Worm (Caenorhabditis elegans) whole organism, young adult: ENCODE measurements around the gene let-653.

Experiments
- B0019.2 ChIP-seq: fragments of 200-800 bp; sonication (Bioruptor generic); conservative IDR thresholded peaks from 2 replicates; pipeline ENCODE4 v1.3.6; 2022; ENCODE audit warnings: missing genetic modification reagents, missing genetic modification characterization, missing compliant biosample characterization
- B0336.3 ChIP-seq: fragments of 200-800 bp; sonication (Bioruptor generic); IDR thresholded peaks from 2 replicates; pipeline ENCODE4 v1.3.6; 2022; ENCODE audit warnings: missing genetic modification characterization, missing compliant biosample characterization
- F23B12.7 ChIP-seq: sonication (generic microtip); optimal IDR thresholded peaks from 2 replicates; lab custom pipeline; 2017; ENCODE audit warnings: missing genetic modification characterization, mild to moderate bottlenecking, missing compliant biosample characterization, antibody characterized with exemption, moderate library complexity; ENCODE audit not compliant: insufficient read depth
- F55B11.4 ChIP-seq: sonication (generic microtip); optimal IDR thresholded peaks from 2 replicates; lab custom pipeline; 2016; ENCODE audit warnings: missing compliant biosample characterization, missing genetic modification characterization, borderline replicate concordance; ENCODE audit not compliant: insufficient read depth
- F57A8.1 ChIP-seq: fragments of 200-800 bp; sonication (Bioruptor generic); optimal IDR thresholded peaks from 2 replicates; lab custom pipeline; 2018; ENCODE audit warnings: mild to moderate bottlenecking, missing genetic modification characterization, moderate library complexity, missing compliant biosample characterization
- Y53G8AR.9 ChIP-seq: fragments of 200-800 bp; sonication (Bioruptor generic); conservative IDR thresholded peaks from 2 replicates; pipeline ENCODE4 v1.3.6; 2022; ENCODE audit warnings: missing genetic modification reagents, missing genetic modification characterization, missing compliant biosample characterization
- Y95B8A.8 ChIP-seq: fragments of 200-800 bp; sonication (Bioruptor generic); IDR thresholded peaks from 2 replicates; pipeline ENCODE4 v1.3.6; 2022; ENCODE audit warnings: missing genetic modification reagents, missing genetic modification characterization, missing compliant biosample characterization
- akir-1 ChIP-seq: fragments of 200-800 bp; sonication (Bioruptor generic); optimal IDR thresholded peaks from 2 replicates; lab custom pipeline; 2018; ENCODE audit warnings: mild to moderate bottlenecking, missing genetic modification characterization, moderate library complexity, missing compliant biosample characterization
- attf-5 ChIP-seq: fragments of 200-800 bp; sonication (Bioruptor generic); optimal IDR thresholded peaks from 2 replicates; lab custom pipeline; 2018; ENCODE audit warnings: mild to moderate bottlenecking, missing genetic modification characterization, missing compliant biosample characterization
- attf-6 ChIP-seq: fragments of 200-800 bp; sonication (Bioruptor generic); IDR thresholded peaks from 2 replicates; pipeline ENCODE4 v1.3.6; 2022; ENCODE audit warnings: missing genetic modification reagents, missing genetic modification characterization, missing compliant biosample characterization
- bed-1 ChIP-seq: fragments of 200-800 bp; sonication (Bioruptor generic); IDR thresholded peaks from 2 replicates; pipeline ENCODE4 v1.3.6; 2022; ENCODE audit warnings: missing genetic modification reagents, missing genetic modification characterization, missing compliant biosample characterization
- ceh-40 ChIP-seq: fragments of 200-800 bp; sonication (Bioruptor generic); IDR thresholded peaks from 2 replicates; pipeline ENCODE4 v1.3.6; 2022; ENCODE audit warnings: missing genetic modification characterization, missing compliant biosample characterization
- ceh-79 ChIP-seq: sonication (generic microtip); optimal IDR thresholded peaks from 2 replicates; lab custom pipeline; 2017; ENCODE audit warnings: mild to moderate bottlenecking, missing genetic modification characterization, missing compliant biosample characterization
- die-1 ChIP-seq: sonication (generic microtip); optimal IDR thresholded peaks from 2 replicates; lab custom pipeline; 2016; ENCODE audit warnings: missing genotype, mild to moderate bottlenecking, missing genetic modification characterization, missing compliant biosample characterization
- dox-1 ChIP-seq: fragments of 200-800 bp; sonication (Bioruptor generic); IDR thresholded peaks from 2 replicates; pipeline ENCODE4 v1.3.6; 2022; ENCODE audit warnings: missing genetic modification reagents, missing genetic modification characterization, missing compliant biosample characterization
- ekl-4 ChIP-seq: fragments of 200-800 bp; sonication (Bioruptor generic); IDR thresholded peaks from 2 replicates; pipeline ENCODE4 v1.3.6; 2022; ENCODE audit warnings: missing genetic modification reagents, missing genetic modification characterization, missing compliant biosample characterization
- ets-4 ChIP-seq: fragments of 200-800 bp; sonication (Bioruptor generic); optimal IDR thresholded peaks from 2 replicates; lab custom pipeline; 2018; ENCODE audit warnings: mild to moderate bottlenecking, missing genetic modification characterization, missing compliant biosample characterization
- fkh-3 ChIP-seq: sonication (generic microtip); optimal IDR thresholded peaks from 2 replicates; lab custom pipeline; 2016; ENCODE audit warnings: mild to moderate bottlenecking, missing genetic modification characterization, missing compliant biosample characterization
- gei-17 ChIP-seq: fragments of 200-800 bp; sonication (Bioruptor generic); optimal IDR thresholded peaks from 2 replicates; lab custom pipeline; 2018; ENCODE audit warnings: mild to moderate bottlenecking, missing genetic modification characterization, missing compliant biosample characterization
- him-1 ChIP-seq: sonication (generic microtip); optimal IDR thresholded peaks from 2 replicates; lab custom pipeline; 2016; ENCODE audit warnings: missing genotype, missing genetic modification reagents, missing genetic modification characterization, missing compliant biosample characterization
- hlh-12 ChIP-seq: sonication (generic microtip); optimal IDR thresholded peaks from 2 replicates; lab custom pipeline; 2016; ENCODE audit warnings: missing genetic modification characterization, missing compliant biosample characterization
- hlh-26 ChIP-seq: fragments of 200-800 bp; sonication (Bioruptor generic); conservative IDR thresholded peaks from 2 replicates; pipeline ENCODE4 v1.3.6; 2022; ENCODE audit warnings: missing genetic modification reagents, missing genetic modification characterization, missing compliant biosample characterization
- hmg-1.2 ChIP-seq: fragments of 200-800 bp; sonication (Bioruptor generic); IDR thresholded peaks from 2 replicates; pipeline ENCODE4 v1.3.6; 2022; ENCODE audit warnings: missing genetic modification reagents, missing genetic modification characterization, missing compliant biosample characterization
- hrde-1 ChIP-seq: sonication (generic microtip); optimal IDR thresholded peaks from 2 replicates; lab custom pipeline; 2016; ENCODE audit warnings: missing genetic modification characterization, mild to moderate bottlenecking, missing compliant biosample characterization, moderate library complexity, missing genotype, missing genetic modification reagents, borderline replicate concordance
- lag-1 ChIP-seq: fragments of 200-800 bp; sonication (Bioruptor generic); IDR thresholded peaks from 2 replicates; pipeline ENCODE4 v1.3.6; 2022; ENCODE audit warnings: missing genetic modification reagents, missing genetic modification characterization, missing compliant biosample characterization
- lin-26 ChIP-seq: fragments of 200-800 bp; sonication (Bioruptor generic); IDR thresholded peaks from 2 replicates; pipeline ENCODE4 v1.3.6; 2022; ENCODE audit warnings: missing genetic modification reagents, missing genetic modification characterization, missing compliant biosample characterization
- lin-35 ChIP-seq, 3 experiments: fragments of 150-350 bp in 2 of 3; sonication (generic microtip) in 1 of 3; optimal IDR thresholded peaks; 2 replicates each; lab custom pipeline; 2014 to 2018; ENCODE audit warnings: missing biosample characterization in 3 of 3, missing genetic modification characterization in 3 of 3, missing genetic modification reagents in 3 of 3
- lsl-1 ChIP-seq: fragments of 200-800 bp; sonication (Bioruptor generic); optimal IDR thresholded peaks from 2 replicates; lab custom pipeline; 2018; ENCODE audit warnings: mild to moderate bottlenecking, missing genetic modification characterization, moderate library complexity, missing compliant biosample characterization
- madf-10 ChIP-seq: sonication (generic microtip); optimal IDR thresholded peaks from 2 replicates; lab custom pipeline; 2016; ENCODE audit warnings: mild to moderate bottlenecking, missing genetic modification characterization, missing compliant biosample characterization
- madf-3 ChIP-seq: fragments of 200-800 bp; sonication (Bioruptor generic); IDR thresholded peaks from 2 replicates; pipeline ENCODE4 v1.3.6; 2022; ENCODE audit warnings: missing genetic modification reagents, missing genetic modification characterization, missing compliant biosample characterization
- mcd-1 ChIP-seq: fragments of 200-800 bp; sonication (Bioruptor generic); IDR thresholded peaks from 2 replicates; pipeline ENCODE4 v1.3.6; 2022; ENCODE audit warnings: missing genetic modification reagents, missing genetic modification characterization, missing compliant biosample characterization
- nfya-1 ChIP-seq: sonication (generic microtip); optimal IDR thresholded peaks from 2 replicates; lab custom pipeline; 2017; ENCODE audit warnings: antibody characterized with exemption, missing compliant biosample characterization, missing genetic modification characterization, borderline replicate concordance; ENCODE audit not compliant: insufficient read depth
- nfya-2 ChIP-seq: fragments of 200-800 bp; sonication (Bioruptor generic); IDR thresholded peaks from 2 replicates; pipeline ENCODE4 v1.3.6; 2022; ENCODE audit warnings: missing genetic modification reagents, missing genetic modification characterization, missing compliant biosample characterization
- nhr-120 ChIP-seq: fragments of 200-800 bp; sonication (Bioruptor generic); IDR thresholded peaks from 2 replicates; pipeline ENCODE4 v1.3.6; 2022; ENCODE audit warnings: missing genetic modification characterization, missing compliant biosample characterization
- nhr-179 ChIP-seq: sonication (generic microtip); optimal IDR thresholded peaks from 2 replicates; lab custom pipeline; 2016; ENCODE audit warnings: mild to moderate bottlenecking, missing genetic modification characterization, missing compliant biosample characterization
- nhr-80 ChIP-seq: sonication (generic microtip); optimal IDR thresholded peaks from 2 replicates; lab custom pipeline; 2016; ENCODE audit warnings: missing genetic modification characterization, missing compliant biosample characterization
- nhr-90 ChIP-seq: sonication (generic microtip); optimal IDR thresholded peaks from 2 replicates; lab custom pipeline; 2016; ENCODE audit warnings: missing genotype, mild to moderate bottlenecking, missing genetic modification characterization, missing compliant biosample characterization
- rcor-1 ChIP-seq: fragments of 200-800 bp; sonication (Bioruptor generic); IDR thresholded peaks from 2 replicates; pipeline ENCODE4 v1.3.6; 2022; ENCODE audit warnings: missing genetic modification reagents, missing genetic modification characterization, missing compliant biosample characterization
- repo-1 ChIP-seq: sonication (generic microtip); optimal IDR thresholded peaks from 2 replicates; lab custom pipeline; 2017; ENCODE audit warnings: mild to moderate bottlenecking, missing genetic modification characterization, missing compliant biosample characterization
- snpc-1.1 ChIP-seq: sonication (generic microtip); optimal IDR thresholded peaks from 2 replicates; lab custom pipeline; 2017; ENCODE audit warnings: missing genetic modification characterization, mild to moderate bottlenecking, missing compliant biosample characterization, antibody characterized with exemption, moderate library complexity, missing genotype, missing genetic modification reagents; ENCODE audit not compliant: insufficient read depth
- snpc-1.3 ChIP-seq: sonication (generic microtip); optimal IDR thresholded peaks from 2 replicates; lab custom pipeline; 2017; ENCODE audit warnings: missing genetic modification characterization, mild to moderate bottlenecking, missing compliant biosample characterization, antibody characterized with exemption, moderate library complexity, missing genotype, missing genetic modification reagents; ENCODE audit not compliant: insufficient read depth
- somi-1 ChIP-seq: fragments of 200-800 bp; sonication (Bioruptor generic); optimal IDR thresholded peaks from 2 replicates; lab custom pipeline; 2018; ENCODE audit warnings: mild to moderate bottlenecking, missing genetic modification characterization, missing compliant biosample characterization
- tbp1 ChIP-seq: fragments of 200-800 bp; sonication (Bioruptor generic); optimal IDR thresholded peaks from 2 replicates; lab custom pipeline; 2018; ENCODE audit warnings: mild to moderate bottlenecking, missing genetic modification characterization, missing compliant biosample characterization
- tlf-1 ChIP-seq: fragments of 200-800 bp; sonication (Bioruptor generic); optimal IDR thresholded peaks from 2 replicates; lab custom pipeline; 2018; ENCODE audit warnings: mild to moderate bottlenecking, missing genetic modification characterization, missing compliant biosample characterization
- ztf-18 ChIP-seq: sonication (generic microtip); optimal IDR thresholded peaks from 2 replicates; lab custom pipeline; 2016; ENCODE audit warnings: missing genotype, mild to moderate bottlenecking, missing genetic modification characterization, missing compliant biosample characterization
- ztf-26 ChIP-seq: sonication (generic microtip); optimal IDR thresholded peaks from 2 replicates; lab custom pipeline; 2017; ENCODE audit warnings: missing genetic modification characterization, missing compliant biosample characterization
- ztf-28 ChIP-seq: fragments of 200-800 bp; sonication (Bioruptor generic); IDR thresholded peaks from 2 replicates; pipeline ENCODE4 v1.3.6; 2022; ENCODE audit warnings: missing genetic modification reagents, missing genetic modification characterization, missing compliant biosample characterization
- ztf-3 ChIP-seq: fragments of 200-800 bp; sonication (Bioruptor generic); optimal IDR thresholded peaks from 2 replicates; lab custom pipeline; 2018; ENCODE audit warnings: mild to moderate bottlenecking, missing genetic modification characterization, missing compliant biosample characterization

let-653 gene

ce11 chrIV:11857159-11857565 lies 28.3 kb upstream of the let-653 start (continued):
- TF ChIP-seq nfya-1 (tag; lab: Kevin White, UChicago) (no peak), snpc-1.1 (tag; lab: Kevin White, UChicago) (no peak), B0019.2 (GFP tag; lab: Robert Waterston, UW) (no peak), mcd-1 (GFP tag; lab: Robert Waterston, UW) (peak; percentile 78), madf-10 (tag; lab: Kevin White, UChicago) (peak; percentile 23), nfya-2 (GFP tag; lab: Robert Waterston, UW) (no peak), tbp1 (peak; percentile 39), madf-3 (peak; percentile 84), nhr-179 (tag; lab: Kevin White, UChicago) (no peak), attf-6 (no peak), repo-1 (tag; lab: Kevin White, UChicago) (peak; percentile 25), snpc-1.3 (no peak), hrde-1 (tag; lab: Kevin White, UChicago) (no peak), somi-1 (GFP tag; lab: Kevin White, UChicago) (peak; percentile 53), lag-1 (GFP tag; lab: Robert Waterston, UW) (no peak), ztf-18 (tag; lab: Kevin White, UChicago) (peak; percentile 41), rcor-1 (GFP tag; lab: Robert Waterston, UW) (peak; percentile 56; the same call in 1 of the 2 replicates), ztf-28 (GFP tag; lab: Robert Waterston, UW) (no peak), gei-17 (GFP tag; lab: Kevin White, UChicago) (peak; percentile 7), B0336.3 (GFP tag; lab: Robert Waterston, UW) (peak; percentile 66), ceh-79 (no peak), nhr-120 (GFP tag; lab: Robert Waterston, UW) (no peak), F55B11.4 (tag; lab: Kevin White, UChicago) (no peak), F57A8.1 (no peak), hlh-12 (no peak), lin-26 (GFP tag; lab: Robert Waterston, UW) (no peak), bed-1 (GFP tag; lab: Robert Waterston, UW) (no peak), hlh-26 (no peak), attf-5 (peak; percentile 88), fkh-3 (no peak), hmg-1.2 (GFP tag; lab: Robert Waterston, UW) (peak; percentile 56; the same call in 1 of the 2 replicates), F23B12.7 (no peak), him-1 (tag; lab: Kevin White, UChicago) (no peak), ceh-40 (GFP tag; lab: Robert Waterston, UW) (no peak), lin-35 (GFP tag; optimal IDR thresholded peaks at IDR 0.05; lab: Kevin White, UChicago) (peak in 1 of 3 experiments; percentile 59), tlf-1 (GFP tag; lab: Kevin White, UChicago) (no peak), Y95B8A.8 (GFP tag; lab: Robert Waterston, UW) (0 out of 2 replicates have a peak, but pooled peaks have one; percentile 26), akir-1 (GFP tag; lab: Kevin White, UChicago) (no peak), ekl-4 (GFP tag; lab: Robert Waterston, UW) (no peak), lsl-1 (GFP tag; lab: Kevin White, UChicago) (no peak), nhr-90 (tag; lab: Kevin White, UChicago) (no peak), ets-4 (no peak), dox-1 (peak; percentile 85), ztf-26 (tag; lab: Kevin White, UChicago) (no peak), ztf-3 (GFP tag; lab: Kevin White, UChicago) (no peak), Y53G8AR.9 (GFP tag; lab: Robert Waterston, UW) (0 out of 2 replicates have a peak, but pooled peaks have one; percentile 43), nhr-80 (peak; percentile 57), die-1 (tag; lab: Kevin White, UChicago) (no peak)
